Fruit fly (Drosophila melanogaster) whole organism, embryonic: Measurements from ENCODE around the gene Set2.
A peak's percentile ranks its signal among the peaks of the same experiment; 100 is the strongest.

Experiments
- Bgb ChIP-seq: fragments of 200-800 bp; sonication (Bioruptor generic); IDR thresholded peaks from 2 replicates; pipeline ENCODE4 v1.3.6; 2022; ENCODE audit warnings: missing biosample characterization, missing genetic modification characterization; ENCODE audit not compliant: partially characterized antibody
- BtbVII ChIP-seq: fragments of 200-800 bp; sonication (Bioruptor generic); optimal IDR thresholded peaks from 3 replicates; lab custom pipeline; 2017; ENCODE audit warnings: missing biosample characterization, mild to moderate bottlenecking, missing genetic modification characterization
- CG10267 ChIP-seq: fragments of 200-800 bp; sonication (Bioruptor generic); optimal IDR thresholded peaks from 2 replicates; lab custom pipeline; 2018; ENCODE audit warnings: missing biosample characterization, mild to moderate bottlenecking, missing genetic modification characterization, moderate library complexity
- CG13775 ChIP-seq: fragments of 200-800 bp; sonication (Bioruptor generic); optimal IDR thresholded peaks from 3 replicates; lab custom pipeline; 2017; ENCODE audit warnings: missing biosample characterization, mild to moderate bottlenecking, missing genetic modification characterization
- CG15073 ChIP-seq: fragments of 200-800 bp; sonication (Bioruptor generic); optimal IDR thresholded peaks from 2 replicates; lab custom pipeline; 2016; ENCODE audit warnings: missing biosample characterization, missing genetic modification characterization
- CG15269 ChIP-seq: fragments of 200-800 bp; sonication (Bioruptor generic); optimal IDR thresholded peaks from 2 replicates; lab custom pipeline; 2018; ENCODE audit warnings: missing biosample characterization, mild to moderate bottlenecking, missing genetic modification characterization, moderate library complexity
- CG15601 ChIP-seq: fragments of 200-800 bp; sonication (Bioruptor generic); optimal IDR thresholded peaks from 3 replicates; lab custom pipeline; 2019; ENCODE audit warnings: missing biosample characterization, mild to moderate bottlenecking, missing genetic modification characterization, moderate library complexity
- CG17802 ChIP-seq: fragments of 200-800 bp; sonication (Bioruptor generic); optimal IDR thresholded peaks from 2 replicates; lab custom pipeline; 2018; ENCODE audit warnings: missing biosample characterization, mild to moderate bottlenecking, missing genetic modification characterization, moderate library complexity
- CG17912 ChIP-seq: fragments of 200-800 bp; sonication (Bioruptor generic); optimal IDR thresholded peaks from 2 replicates; lab custom pipeline; 2018; ENCODE audit warnings: missing biosample characterization, mild to moderate bottlenecking, missing genetic modification characterization
- CG1832 ChIP-seq: fragments of 200-800 bp; sonication (Bioruptor generic); optimal IDR thresholded peaks from 2 replicates; lab custom pipeline; 2017; ENCODE audit warnings: missing biosample characterization, mild to moderate bottlenecking, missing genetic modification characterization, inconsistent platforms
- CG2129 ChIP-seq: fragments of 200-800 bp; sonication (Bioruptor generic); IDR thresholded peaks from 2 replicates; pipeline ENCODE4 v1.3.6; 2022; ENCODE audit warnings: missing biosample characterization, missing genetic modification characterization; ENCODE audit not compliant: partially characterized antibody
- CG33557 ChIP-seq: fragments of 200-800 bp; sonication (Bioruptor generic); optimal IDR thresholded peaks from 2 replicates; lab custom pipeline; 2019; ENCODE audit warnings: missing biosample characterization, mild to moderate bottlenecking, missing genetic modification characterization, moderate library complexity
- CG3407 ChIP-seq: fragments of 200-800 bp; sonication (Bioruptor generic); optimal IDR thresholded peaks from 2 replicates; lab custom pipeline; 2018; ENCODE audit warnings: missing biosample characterization, mild to moderate bottlenecking, missing genetic modification characterization
- CG3847 ChIP-seq: fragments of 200-800 bp; sonication (Bioruptor generic); IDR thresholded peaks from 2 replicates; pipeline ENCODE4 v1.3.6; 2022; ENCODE audit warnings: missing biosample characterization, missing genetic modification characterization
- CG3995 ChIP-seq: fragments of 200-800 bp; sonication (Bioruptor generic); optimal IDR thresholded peaks from 3 replicates; lab custom pipeline; 2016; ENCODE audit warnings: missing biosample characterization, missing genetic modification characterization
- CG6854 ChIP-seq: fragments of 200-800 bp; sonication (Bioruptor generic); optimal IDR thresholded peaks from 3 replicates; lab custom pipeline; 2017; ENCODE audit warnings: missing biosample characterization, mild to moderate bottlenecking, missing genetic modification characterization
- CG7745 ChIP-seq: fragments of 200-800 bp; sonication (Bioruptor generic); optimal IDR thresholded peaks from 2 replicates; lab custom pipeline; 2018; ENCODE audit warnings: missing biosample characterization, mild to moderate bottlenecking, missing genetic modification characterization, moderate library complexity
- CG7839 ChIP-seq: fragments of 200-800 bp; sonication (Bioruptor generic); optimal IDR thresholded peaks from 3 replicates; lab custom pipeline; 2018; ENCODE audit warnings: missing biosample characterization, mild to moderate bottlenecking, missing genetic modification characterization, moderate library complexity
- CG8290 ChIP-seq, 3 experiments: fragments of 200-800 bp; sonication (Bioruptor generic); optimal IDR thresholded peaks; 2 replicates each; lab custom pipeline; 2016 to 2019; ENCODE audit warnings: missing biosample characterization in 3 of 3, missing genetic modification characterization in 3 of 3, mild to moderate bottlenecking in 2 of 3, moderate library complexity in 1 of 3
- CHES-1-like ChIP-seq: fragments of 200-800 bp; sonication (Bioruptor generic); optimal IDR thresholded peaks from 2 replicates; lab custom pipeline; 2016; ENCODE audit warnings: missing biosample characterization, missing genetic modification characterization
- CoRest ChIP-seq: fragments of 200-800 bp; sonication (Bioruptor generic); optimal IDR thresholded peaks from 3 replicates; lab custom pipeline; 2018; ENCODE audit warnings: missing biosample characterization, mild to moderate bottlenecking, missing genetic modification characterization, moderate library complexity
- Dbx ChIP-seq: fragments of 200-800 bp; sonication (Bioruptor generic); IDR thresholded peaks from 3 replicates; pipeline ENCODE4 v1.3.6; 2022; ENCODE audit warnings: missing biosample characterization, missing genetic modification characterization
- Deaf1 ChIP-seq: fragments of 200-800 bp; optimal IDR thresholded peaks from 3 replicates; lab custom pipeline; 2019; ENCODE audit warnings: missing biosample characterization, mild to moderate bottlenecking, missing genetic modification characterization, moderate library complexity
- Dek ChIP-seq: fragments of 200-800 bp; sonication (Bioruptor generic); optimal IDR thresholded peaks from 3 replicates; lab custom pipeline; 2019; ENCODE audit warnings: missing biosample characterization, mild to moderate bottlenecking, missing genetic modification characterization, moderate library complexity
- Lhr ChIP-seq: fragments of 200-800 bp; sonication (Bioruptor generic); optimal IDR thresholded peaks from 3 replicates; lab custom pipeline; 2017; ENCODE audit warnings: mild to moderate bottlenecking, missing biosample characterization, missing genetic modification reagents, missing genetic modification characterization
- MTF-1 ChIP-seq: fragments of 200-800 bp; sonication (Bioruptor generic); optimal IDR thresholded peaks from 2 replicates; lab custom pipeline; 2018; ENCODE audit warnings: missing biosample characterization, mild to moderate bottlenecking, missing genetic modification characterization, borderline replicate concordance
- Myb ChIP-seq: fragments of 200-800 bp; sonication (Bioruptor generic); optimal IDR thresholded peaks from 2 replicates; lab custom pipeline; 2016; ENCODE audit warnings: missing biosample characterization, missing genetic modification characterization
- Nf-YB ChIP-seq: fragments of 200-800 bp; sonication (Bioruptor generic); optimal IDR thresholded peaks from 3 replicates; lab custom pipeline; 2019; ENCODE audit warnings: missing biosample characterization, mild to moderate bottlenecking, missing genetic modification characterization, moderate library complexity
- Opbp ChIP-seq: fragments of 200-800 bp; sonication (Bioruptor generic); IDR thresholded peaks from 3 replicates; pipeline ENCODE4 v1.3.6; 2022; ENCODE audit warnings: missing biosample characterization, missing genetic modification characterization; ENCODE audit not compliant: partially characterized antibody
- YL-1 ChIP-seq: fragments of 200-800 bp; sonication (Bioruptor generic); optimal IDR thresholded peaks from 3 replicates; lab custom pipeline; 2017; ENCODE audit warnings: missing biosample characterization, mild to moderate bottlenecking, missing genetic modification characterization
- aop ChIP-seq: fragments of 200-800 bp; sonication (Bioruptor generic); IDR thresholded peaks from 2 replicates; pipeline ENCODE4 v1.3.6; 2022; ENCODE audit warnings: missing biosample characterization, missing genetic modification characterization
- bcd ChIP-seq: fragments of 200-800 bp; sonication (Bioruptor generic); optimal IDR thresholded peaks from 2 replicates; lab custom pipeline; 2017; ENCODE audit warnings: missing biosample characterization, mild to moderate bottlenecking, missing genetic modification characterization
- chinmo ChIP-seq: fragments of 200-800 bp; sonication (Bioruptor generic); IDR thresholded peaks from 4 replicates; pipeline ENCODE4 v1.3.6; 2022; ENCODE audit warnings: missing biosample characterization, missing genetic modification characterization; ENCODE audit not compliant: partially characterized antibody
- croc ChIP-seq: fragments of 200-800 bp; sonication (Bioruptor generic); conservative IDR thresholded peaks from 3 replicates; pipeline ENCODE4 v1.3.6; 2022; ENCODE audit warnings: missing biosample characterization, missing genetic modification characterization
- da ChIP-seq: fragments of 200-800 bp; sonication (Bioruptor generic); optimal IDR thresholded peaks from 2 replicates; lab custom pipeline; 2016; ENCODE audit warnings: missing biosample characterization, missing genetic modification characterization
- ewg ChIP-seq: fragments of 200-800 bp; sonication (Bioruptor generic); optimal IDR thresholded peaks from 3 replicates; lab custom pipeline; 2017; ENCODE audit warnings: mild to moderate bottlenecking, missing biosample characterization, missing genetic modification reagents, missing genetic modification characterization
- gfzf ChIP-seq: fragments of 200-800 bp; sonication (Bioruptor generic); optimal IDR thresholded peaks from 2 replicates; lab custom pipeline; 2016; ENCODE audit warnings: missing biosample characterization, mild to moderate bottlenecking, missing genetic modification characterization, moderate library complexity
- gro ChIP-seq: fragments of 200-800 bp; sonication (Bioruptor generic); optimal IDR thresholded peaks from 2 replicates; lab custom pipeline; 2016; ENCODE audit warnings: missing biosample characterization, missing genetic modification characterization
- lbe ChIP-seq: fragments of 200-800 bp; sonication (Bioruptor generic); optimal IDR thresholded peaks from 2 replicates; lab custom pipeline; 2016; ENCODE audit warnings: missing biosample characterization, mild to moderate bottlenecking, missing genetic modification characterization
- mirr ChIP-seq: fragments of 200-800 bp; sonication (Bioruptor generic); optimal IDR thresholded peaks from 3 replicates; lab custom pipeline; 2018; ENCODE audit warnings: missing biosample characterization, mild to moderate bottlenecking, missing genetic modification characterization
- onecut ChIP-seq: fragments of 200-800 bp; sonication (Bioruptor generic); IDR thresholded peaks from 2 replicates; pipeline ENCODE4 v1.3.6; 2022; ENCODE audit warnings: missing biosample characterization, missing genetic modification characterization
- p53 ChIP-seq: fragments of 200-800 bp; sonication (Bioruptor generic); optimal IDR thresholded peaks from 2 replicates; lab custom pipeline; 2016; ENCODE audit warnings: missing biosample characterization, missing genetic modification characterization
- pan ChIP-seq, 4 experiments: fragments of >200 bp in 3 of 4; fragments of 200-800 bp in 1 of 4; sonication (Bioruptor generic) in 1 of 4; optimal IDR thresholded peaks in 3 of 4; IDR thresholded peaks in 1 of 4; 2 replicates each; pipeline versions ENCODE4 v1.3.6 to Lab custom; 2017 to 2022; ENCODE audit warnings: missing biosample characterization in 2 of 4, missing genetic modification characterization in 2 of 4, mixed read lengths in 1 of 4
- sr ChIP-seq: fragments of 200-800 bp; sonication (Bioruptor generic); IDR thresholded peaks from 3 replicates; pipeline ENCODE4 v1.3.6; 2022; ENCODE audit warnings: missing biosample characterization, missing genetic modification characterization
- tna ChIP-seq: fragments of 200-800 bp; sonication (Bioruptor generic); IDR thresholded peaks from 2 replicates; pipeline ENCODE4 v1.3.6; 2022; ENCODE audit warnings: missing biosample characterization, missing genetic modification characterization; ENCODE audit not compliant: partially characterized antibody
- vvl ChIP-seq: fragments of 200-800 bp; sonication (Bioruptor generic); IDR thresholded peaks from 2 replicates; pipeline ENCODE4 v1.3.6; 2022; ENCODE audit warnings: missing biosample characterization, missing genetic modification characterization
- zen ChIP-seq: fragments of 200-800 bp; sonication (Bioruptor generic); optimal IDR thresholded peaks from 3 replicates; lab custom pipeline; 2018; ENCODE audit warnings: missing biosample characterization, mild to moderate bottlenecking, missing genetic modification characterization, moderate library complexity

The Set2 gene

dm6 chrX:13412941-13413613, at the start of gene Set2, which contains the start of gene CG1998 (continued):
- TF ChIP-seq tna (GFP tag; lab: Robert Waterston, UW) (peak; percentile 19; the same call in 1 of the 2 replicates), CG6854 (GFP tag; lab: Kevin White, UChicago) (no peak), croc (GFP tag; lab: Robert Waterston, UW) (no peak), Lhr (GFP tag; lab: Kevin White, UChicago) (peak; percentile 91), chinmo (peak; percentile 96), Deaf1 (tag; lab: Kevin White, UChicago) (peak; percentile 45), Dek (tag; lab: Kevin White, UChicago) (peak; percentile 21), YL-1 (GFP tag; lab: Kevin White, UChicago) (peak; percentile 83), CG8290 (GFP tag; optimal IDR thresholded peaks at IDR 0.05; lab: Kevin White, UChicago) (peak; percentile 85), CG8290 (tag; optimal IDR thresholded peaks at IDR 0.05; lab: Kevin White, UChicago) (peak; percentile 15 to 82), lbe (no peak), CoRest (tag; lab: Kevin White, UChicago) (peak; percentile 57), CG13775 (GFP tag; lab: Kevin White, UChicago) (peak; percentile 22), CG1832 (GFP tag; lab: Kevin White, UChicago) (peak; percentile 89), da (no peak), CG17802 (tag; lab: Kevin White, UChicago) (no peak), zen (tag; lab: Kevin White, UChicago) (peak; percentile 17), Opbp (GFP tag; lab: Robert Waterston, UW) (peak; percentile 66; the same call in 2 of the 3 replicates), gro (GFP tag; lab: Kevin White, UChicago) (peak; percentile 68), CG3995 (GFP tag; lab: Kevin White, UChicago) (no peak), pan (optimal IDR thresholded peaks at IDR 0.05; lab: Kevin White, UChicago) (no peak), pan (GFP tag; optimal IDR thresholded peaks at IDR 0.05 in 1 of 2, IDR thresholded peaks at IDR 0.05 in 1 of 2) (peak in 1 of 2 experiments; percentile 34), MTF-1 (GFP tag; lab: Kevin White, UChicago) (peak; percentile 11), ewg (GFP tag; lab: Kevin White, UChicago) (peak; percentile 51), Nf-YB (GFP tag; lab: Kevin White, UChicago) (peak; percentile 35), bcd (GFP tag; lab: Kevin White, UChicago) (no peak), CG3847 (peak; percentile 88), CG7839 (tag; lab: Kevin White, UChicago) (no peak), CHES-1-like (peak; percentile 73), BtbVII (GFP tag; lab: Kevin White, UChicago) (no peak), sr (GFP tag; lab: Robert Waterston, UW) (no peak), mirr (GFP tag; lab: Kevin White, UChicago) (peak; percentile 1), gfzf (GFP tag; lab: Kevin White, UChicago) (peak; percentile 98), CG33557 (GFP tag; lab: Kevin White, UChicago) (no peak), CG3407 (GFP tag; lab: Kevin White, UChicago) (no peak), CG15601 (peak; percentile 35), Myb (GFP tag; lab: Kevin White, UChicago) (peak; percentile 90), CG2129 (GFP tag; lab: Robert Waterston, UW) (no peak), Bgb (GFP tag; lab: Robert Waterston, UW) (peak; percentile 54; the same call in 1 of the 2 replicates), CG7745 (no peak), CG15269 (no peak), p53 (GFP tag; lab: Kevin White, UChicago) (peak; percentile 25), Dbx (GFP tag; lab: Robert Waterston, UW) (peak; percentile 38; the same call in 1 of the 3 replicates), CG17912 (peak; percentile 25), CG10267 (peak; percentile 93), CG15073 (GFP tag; lab: Kevin White, UChicago) (no peak), aop (no peak), vvl (peak; percentile 44), onecut (peak; percentile 90)
